Fruit fly (Drosophila melanogaster): ENCODE results near the gene CG17568.
A peak's percentile ranks its signal among the peaks of the same experiment; 100 is the strongest.

Gene CG17568

dm6 chr2L:19196443-19197044 is 15.0 kb upstream of the CG17568 start (continued):
- TF ChIP-seq CG11456 (GFP tag; IDR thresholded peaks at IDR 0.05) (no peak), sens (GFP tag) (peak; percentile 95), kni (GFP tag; optimal IDR thresholded peaks at IDR 0.05) (no peak), gcm2 (GFP tag; optimal IDR thresholded peaks at IDR 0.05) (no peak), inv (GFP tag; IDR thresholded peaks at IDR 0.05; ENCODE audit: partially characterized antibody) (no peak), lilli (GFP tag; optimal IDR thresholded peaks at IDR 0.05) (peak; percentile 40), ac (GFP tag; optimal IDR thresholded peaks at IDR 0.05) (peak; percentile 45), CG4424 (GFP tag; optimal IDR thresholded peaks at IDR 0.05) (peak; percentile 79), CG3281 (GFP tag; optimal IDR thresholded peaks at IDR 0.05) (peak; percentile 1), chm (GFP tag; IDR thresholded peaks at IDR 0.05) (peak; percentile 77), CG7839 (tag; optimal IDR thresholded peaks at IDR 0.05) (peak; percentile 66), CG1233 (GFP tag; optimal IDR thresholded peaks at IDR 0.05) (peak; percentile 39), Ets65A (GFP tag) (peak; percentile 13), CG10431 (GFP tag; optimal IDR thresholded peaks at IDR 0.05) (peak; percentile 19), ssp (GFP tag; IDR thresholded peaks at IDR 0.05) (peak; percentile 54), sd (tag; optimal IDR thresholded peaks at IDR 0.05) (peak; percentile 41), D19A (tag; optimal IDR thresholded peaks at IDR 0.05) (peak; percentile 64), Sry-δ (GFP tag; optimal IDR thresholded peaks at IDR 0.05) (no peak), CG14050 (GFP tag; IDR thresholded peaks at IDR 0.05) (peak; percentile 50; the same call in 2 of the 3 replicates), tgo (GFP tag; IDR thresholded peaks at IDR 0.05) (peak; percentile 57; the same call in 2 of the 3 replicates), pho (GFP tag; optimal IDR thresholded peaks at IDR 0.05) (no peak), Xrp1 (GFP tag; IDR thresholded peaks at IDR 0.05) (peak; percentile 92), CG5180 (GFP tag; optimal IDR thresholded peaks at IDR 0.05) (no peak), Elba2 (GFP tag; optimal IDR thresholded peaks at IDR 0.05) (no peak), CG18262 (tag; optimal IDR thresholded peaks at IDR 0.05) (peak; percentile 81), CG8388 (GFP tag; optimal IDR thresholded peaks at IDR 0.05) (peak; percentile 46), CG4707 (GFP tag; optimal IDR thresholded peaks at IDR 0.05) (peak; percentile 48), prd (optimal IDR thresholded peaks at IDR 0.05) (no peak), prd (GFP tag; IDR thresholded peaks at IDR 0.05) (peak; percentile 87), CG17829 (tag; optimal IDR thresholded peaks at IDR 0.05) (peak; percentile 60), CG2875 (GFP tag; optimal IDR thresholded peaks at IDR 0.05) (peak; percentile 71), CG18599 (GFP tag; optimal IDR thresholded peaks at IDR 0.05) (peak; percentile 67), gt (GFP tag; IDR thresholded peaks at IDR 0.05) (0 out of 2 replicates have a peak, but pooled peaks have one; percentile 30), E2f1 (GFP tag; IDR thresholded peaks at IDR 0.05) (peak; percentile 64), CG12769 (tag; optimal IDR thresholded peaks at IDR 0.05) (peak; percentile 9), Hr3 (GFP tag; optimal IDR thresholded peaks at IDR 0.05) (peak; percentile 0), ttk (GFP tag; IDR thresholded peaks at IDR 0.05) (0 out of 2 replicates have a peak, but pooled peaks have one; percentile 46), ase (GFP tag; IDR thresholded peaks at IDR 0.05) (peak; percentile 59; the same call in 2 of the 3 replicates), CG2712 (tag; optimal IDR thresholded peaks at IDR 0.05) (peak; percentile 80), fd64A (GFP tag; optimal IDR thresholded peaks at IDR 0.05) (no peak), zen2 (GFP tag; IDR thresholded peaks at IDR 0.05; ENCODE audit: partially characterized antibody) (no peak), fd102C (GFP tag; optimal IDR thresholded peaks at IDR 0.05) (no peak), H2.0 (GFP tag; IDR thresholded peaks at IDR 0.05) (peak; percentile 55), CG34422 (GFP tag; IDR thresholded peaks at IDR 0.05) (peak; percentile 65; the same call in 2 of the 3 replicates), salm (tag; optimal IDR thresholded peaks at IDR 0.05) (peak; percentile 28), CG33557 (GFP tag; optimal IDR thresholded peaks at IDR 0.05) (peak; percentile 72), CG11723 (GFP tag; optimal IDR thresholded peaks at IDR 0.05) (peak; percentile 33), Six4 (GFP tag; optimal IDR thresholded peaks at IDR 0.05) (peak; percentile 29), CG11695 (GFP tag; IDR thresholded peaks at IDR 0.05) (0 out of 3 replicates have a peak, but pooled peaks have one; percentile 42), CG12942 (GFP tag; optimal IDR thresholded peaks at IDR 0.05) (peak; percentile 37)
